Worm (Caenorhabditis elegans) whole organism, midembryonic: ENCODE data around the gene duo-1.

Experiments used
- T22C8.4 ChIP-seq: fragments of 200-800 bp; sonication (Bioruptor generic); IDR thresholded peaks from 2 replicates; pipeline ENCODE4 v1.3.6; 2022; ENCODE audit warnings: missing genetic modification characterization, missing compliant biosample characterization
- cog-1 ChIP-seq: sonication (generic microtip); optimal IDR thresholded peaks from 2 replicates; lab custom pipeline; 2016; ENCODE audit warnings: missing genetic modification characterization, missing compliant biosample characterization
- flt-1 ChIP-seq: fragments of 200-800 bp; sonication (Bioruptor generic); IDR thresholded peaks from 2 replicates; pipeline ENCODE4 v1.3.6; 2022; ENCODE audit warnings: missing genetic modification characterization, missing compliant biosample characterization
- klf-2 ChIP-seq: fragments of 200-800 bp; sonication (Bioruptor generic); conservative IDR thresholded peaks from 2 replicates; pipeline ENCODE4 v1.3.6; 2022; ENCODE audit warnings: missing genetic modification reagents, missing genetic modification characterization, missing compliant biosample characterization
- med-1 ChIP-seq: sonication (generic microtip); optimal IDR thresholded peaks from 2 replicates; lab custom pipeline; 2017; ENCODE audit warnings: missing genetic modification characterization, mild to moderate bottlenecking, missing compliant biosample characterization, antibody characterized with exemption, missing genetic modification reagents; ENCODE audit not compliant: insufficient read depth
- ref-1 ChIP-seq: fragments of 200-800 bp; sonication (Bioruptor generic); conservative IDR thresholded peaks from 2 replicates; pipeline ENCODE4 v1.3.6; 2022; ENCODE audit warnings: missing genetic modification reagents, missing genetic modification characterization, missing compliant biosample characterization
- tab-1 ChIP-seq: fragments of 200-800 bp; sonication (Bioruptor generic); IDR thresholded peaks from 2 replicates; pipeline ENCODE4 v1.3.6; 2022; ENCODE audit warnings: missing genetic modification characterization, missing compliant biosample characterization
- ztf-23 ChIP-seq: fragments of 200-800 bp; sonication (Bioruptor generic); IDR thresholded peaks from 2 replicates; pipeline ENCODE4 v1.3.6; 2022; ENCODE audit warnings: missing genetic modification reagents, missing genetic modification characterization, missing compliant biosample characterization
- ztf-29 ChIP-seq: fragments of 200-800 bp; sonication (Bioruptor generic); IDR thresholded peaks from 2 replicates; pipeline ENCODE4 v1.3.6; 2022; ENCODE audit warnings: missing genetic modification reagents, missing genetic modification characterization, missing compliant biosample characterization

The duo-1 gene

ce11 chrV:11548914-11549406, 5.5 kb upstream of the duo-1 start, which contains the start of the genes F38B7.17 and F38B7.3:
Gene F38B7.17 (minus strand): TSS chrV:11548964.
Gene F38B7.3 (plus strand): TSS chrV:11549107.
- TF ChIP-seq klf-2 (GFP tag; lab: Robert Waterston, UW) (no peak), cog-1 (tag; lab: Kevin White, UChicago) (no peak), T22C8.4 (GFP tag; lab: Robert Waterston, UW) (no peak), tab-1 (GFP tag; lab: Robert Waterston, UW) (no peak), ztf-29 (GFP tag; lab: Robert Waterston, UW) (no peak), med-1 (no peak), flt-1 (GFP tag; lab: Robert Waterston, UW) (no peak), ref-1 (no peak), ztf-23 (GFP tag; lab: Robert Waterston, UW) (no peak)

DNA sequence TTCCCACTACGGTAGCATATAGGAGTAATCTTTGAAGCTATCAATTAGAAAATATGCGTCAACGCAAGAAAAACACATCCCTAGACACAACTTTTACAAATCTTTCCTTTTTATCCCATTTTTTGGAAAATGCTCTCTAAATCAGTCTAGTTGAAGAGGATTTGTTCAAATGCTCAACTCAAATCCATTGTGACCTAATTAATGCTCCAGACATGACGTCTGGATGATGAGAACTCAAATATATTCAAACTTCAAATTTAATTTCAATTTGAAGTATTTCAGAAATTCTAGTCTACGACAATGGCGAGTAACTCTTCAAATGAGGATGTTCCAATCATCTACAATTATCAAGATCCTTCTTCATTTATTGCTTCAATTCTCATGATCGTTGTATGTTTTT, 2.1 kb upstream of the duo-1 start, which contains the start of gene srx-85:
Gene srx-85 (plus strand): TSS at position 301 of the 400 bp plus-strand sequence.
- TF ChIP-seq ztf-23 (GFP tag; lab: Robert Waterston, UW) = no peak
- no peak for TF ChIP-seq klf-2 (GFP tag; lab: Robert Waterston, UW)
- TF ChIP-seq flt-1 (GFP tag; lab: Robert Waterston, UW) = no peak
- no peak for TF ChIP-seq tab-1 (GFP tag; lab: Robert Waterston, UW)
- no peak for TF ChIP-seq cog-1 (tag; lab: Kevin White, UChicago)

- TF ChIP-seq flt-1 (GFP tag; lab: Robert Waterston, UW) (no peak), klf-2 (GFP tag; lab: Robert Waterston, UW) (no peak), ref-1 (no peak), tab-1 (GFP tag; lab: Robert Waterston, UW) (no peak), T22C8.4 (GFP tag; lab: Robert Waterston, UW) (no peak), med-1 (no peak), cog-1 (tag; lab: Kevin White, UChicago) (no peak), ztf-23 (GFP tag; lab: Robert Waterston, UW) (no peak), ztf-29 (GFP tag; lab: Robert Waterston, UW) (no peak)
Measured at ce11 chrV:11562643-11563042, 8.2 kb downstream of the duo-1 start, which contains the start of gene srx-86. Gene srx-86 (plus strand): TSS chrV:11562943.

DNA sequence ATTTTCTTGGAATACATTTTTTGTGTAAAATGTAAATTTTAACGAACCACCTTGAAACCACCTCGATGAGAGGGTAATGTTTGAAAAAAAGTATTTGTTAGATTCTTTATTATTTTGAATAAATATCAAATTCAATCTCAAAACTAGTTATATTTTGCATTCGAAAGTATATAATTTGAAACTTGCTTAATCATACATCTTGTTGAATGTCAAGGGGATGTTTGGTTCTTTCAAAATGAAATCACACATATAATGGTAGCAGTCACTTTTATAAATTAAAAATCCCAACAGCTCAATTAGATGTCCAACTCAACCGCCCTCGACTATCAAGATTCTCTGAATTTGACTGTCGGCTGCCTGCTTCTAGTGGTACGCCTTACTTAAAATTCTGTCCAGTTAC, 10.1 kb downstream of the duo-1 start, which contains the start of gene srx-87:
Gene srx-87 (plus strand): TSS at position 301 of the 400 bp plus-strand sequence.
- TF ChIP-seq ztf-23 (GFP tag; lab: Robert Waterston, UW) (no peak), ztf-29 (GFP tag; lab: Robert Waterston, UW) (no peak), ref-1 (no peak), tab-1 (GFP tag; lab: Robert Waterston, UW) (no peak), cog-1 (tag; lab: Kevin White, UChicago) (no peak), med-1 (no peak), klf-2 (GFP tag; lab: Robert Waterston, UW) (no peak), flt-1 (GFP tag; lab: Robert Waterston, UW) (no peak), T22C8.4 (GFP tag; lab: Robert Waterston, UW) (no peak)

ce11 chrV:11570169-11570651, 15.8 kb downstream of the duo-1 start, which contains the start of the genes nhr-101 and pms-2:
Gene nhr-101 (plus strand): TSS chrV:11570476.
Gene pms-2 (minus strand): TSS chrV:11570601.
- no peak for TF ChIP-seq T22C8.4 (GFP tag; lab: Robert Waterston, UW)
- TF ChIP-seq flt-1 (GFP tag; lab: Robert Waterston, UW) = no peak
- no peak for TF ChIP-seq ztf-23 (GFP tag; lab: Robert Waterston, UW)
- TF ChIP-seq ref-1 = no peak
- TF ChIP-seq cog-1 (tag; lab: Kevin White, UChicago) = no peak

- TF ChIP-seq T22C8.4 (GFP tag; lab: Robert Waterston, UW) (no peak), tab-1 (GFP tag; lab: Robert Waterston, UW) (no peak), med-1 (no peak), cog-1 (tag; lab: Kevin White, UChicago) (no peak), klf-2 (GFP tag; lab: Robert Waterston, UW) (no peak), ref-1 (no peak), ztf-23 (GFP tag; lab: Robert Waterston, UW) (no peak), flt-1 (GFP tag; lab: Robert Waterston, UW) (no peak), ztf-29 (GFP tag; lab: Robert Waterston, UW) (no peak)
Measured at ce11 chrV:11572803-11573490, 18.5 kb downstream of the duo-1 start, which contains the start of the genes H12C20.7 and nhr-68. Gene H12C20.7 (minus strand): TSS chrV:11572990. Gene nhr-68 (plus strand): TSS chrV:11573440.

- TF ChIP-seq cog-1 (tag; lab: Kevin White, UChicago) (no peak), T22C8.4 (GFP tag; lab: Robert Waterston, UW) (no peak), ref-1 (no peak), tab-1 (GFP tag; lab: Robert Waterston, UW) (no peak), ztf-29 (GFP tag; lab: Robert Waterston, UW) (no peak), ztf-23 (GFP tag; lab: Robert Waterston, UW) (no peak), flt-1 (GFP tag; lab: Robert Waterston, UW) (no peak), med-1 (no peak), klf-2 (GFP tag; lab: Robert Waterston, UW) (no peak)
Measured at ce11 chrV:11574563-11574962, 20.1 kb downstream of the duo-1 start.

DNA sequence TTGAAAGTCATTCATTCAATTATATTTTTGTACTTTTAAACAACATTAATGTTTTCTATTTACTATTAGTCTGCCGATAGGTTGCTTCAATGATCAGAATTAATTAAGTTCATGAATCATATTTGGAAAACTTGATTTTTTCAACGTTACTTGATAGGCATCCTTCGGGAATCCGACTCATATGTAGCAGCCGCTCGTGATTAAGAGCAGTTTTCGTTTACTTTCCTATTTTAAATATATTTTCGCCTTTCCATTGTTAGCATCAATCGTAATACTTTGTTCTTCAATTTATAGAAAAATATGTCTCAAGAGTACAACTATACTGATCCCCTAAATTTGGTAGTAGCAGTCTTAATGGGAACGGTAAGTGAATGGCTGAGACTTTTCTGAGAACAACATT, 26.4 kb downstream of the duo-1 start, which contains the start of gene srx-90:
Gene srx-90 (plus strand): TSS at position 301 of the 400 bp plus-strand sequence.
- TF ChIP-seq ref-1 (no peak), ztf-23 (GFP tag; lab: Robert Waterston, UW) (no peak), med-1 (no peak), klf-2 (GFP tag; lab: Robert Waterston, UW) (no peak), ztf-29 (GFP tag; lab: Robert Waterston, UW) (no peak), T22C8.4 (GFP tag; lab: Robert Waterston, UW) (no peak), cog-1 (tag; lab: Kevin White, UChicago) (no peak), flt-1 (GFP tag; lab: Robert Waterston, UW) (no peak), tab-1 (GFP tag; lab: Robert Waterston, UW) (no peak)

- TF ChIP-seq ztf-23 (GFP tag; lab: Robert Waterston, UW) (no peak), T22C8.4 (GFP tag; lab: Robert Waterston, UW) (no peak), tab-1 (GFP tag; lab: Robert Waterston, UW) (no peak), cog-1 (tag; lab: Kevin White, UChicago) (no peak)
Measured at ce11 chrV:11583212-11583611, 28.8 kb downstream of the duo-1 start, which contains the start of gene srx-88. Gene srx-88 (plus strand): TSS chrV:11583512.
